Comparison of ENCODE assay signal across 1 fruit fly cellular context in genomic region chr2L:8842262-8842561, dm6.
TF ChIP-seq lines count a peak whose summit lies in the region.

No protein-coding gene starts in this region.

TF ChIP-seq in whole organism, embryonic, 481 proteins besides CTCF, POLR2A, EP300 and RAD21 (continued from another document and continues in another):
- TF ChIP-seq BtbVII (GFP tag; optimal IDR thresholded peaks at IDR 0.05; lab: Kevin White, UChicago) = no peak
- TF ChIP-seq unpg (GFP tag; optimal IDR thresholded peaks at IDR 0.05; lab: Kevin White, UChicago) = peak; percentile 2
- no peak for TF ChIP-seq CG14050 (GFP tag; IDR thresholded peaks at IDR 0.05; lab: Robert Waterston, UW)
- TF ChIP-seq CG10462 (GFP tag; optimal IDR thresholded peaks at IDR 0.05; lab: Kevin White, UChicago) = no peak
- no peak for TF ChIP-seq al (GFP tag; IDR thresholded peaks at IDR 0.05; lab: Robert Waterston, UW)
- no peak for TF ChIP-seq CG13296 (GFP tag; optimal IDR thresholded peaks at IDR 0.05; lab: Kevin White, UChicago)
- TF ChIP-seq ftz-f1 (GFP tag; optimal IDR thresholded peaks at IDR 0.05; lab: Kevin White, UChicago) = no peak
- TF ChIP-seq Pdp1 (GFP tag; optimal IDR thresholded peaks at IDR 0.05; lab: Kevin White, UChicago) = no peak
- no peak for TF ChIP-seq CG6791 (GFP tag; IDR thresholded peaks at IDR 0.05; lab: Robert Waterston, UW; ENCODE audit: partially characterized antibody)
- no peak for TF ChIP-seq hbn (GFP tag; IDR thresholded peaks at IDR 0.05; lab: Robert Waterston, UW; ENCODE audit: partially characterized antibody)
- no peak for TF ChIP-seq CG2120 (GFP tag; optimal IDR thresholded peaks at IDR 0.05; lab: Kevin White, UChicago)
- no peak for TF ChIP-seq CG3065 (GFP tag; optimal IDR thresholded peaks at IDR 0.05; lab: Kevin White, UChicago)
- TF ChIP-seq dysf (GFP tag; IDR thresholded peaks at IDR 0.05; lab: Robert Waterston, UW) = no peak
- no peak for TF ChIP-seq odd (GFP tag; optimal IDR thresholded peaks at IDR 0.05; lab: Kevin White, UChicago)
- TF ChIP-seq pum (GFP tag; optimal IDR thresholded peaks at IDR 0.05; lab: Kevin White, UChicago) = no peak
- TF ChIP-seq gem (tag; optimal IDR thresholded peaks at IDR 0.05; lab: Kevin White, UChicago) = peak; percentile 47
- no peak for TF ChIP-seq Dad (GFP tag; optimal IDR thresholded peaks at IDR 0.05; lab: Kevin White, UChicago)
- no peak for TF ChIP-seq Hand (GFP tag; optimal IDR thresholded peaks at IDR 0.05; lab: Kevin White, UChicago)
- TF ChIP-seq slbo (GFP tag; IDR thresholded peaks at IDR 0.05; lab: Robert Waterston, UW) = no peak
- no peak for TF ChIP-seq Fer3 (tag; optimal IDR thresholded peaks at IDR 0.05; lab: Kevin White, UChicago)
- no peak for TF ChIP-seq CG1832 (GFP tag; optimal IDR thresholded peaks at IDR 0.05; lab: Kevin White, UChicago)
- no peak for TF ChIP-seq bcd (GFP tag; optimal IDR thresholded peaks at IDR 0.05; lab: Kevin White, UChicago)
- no peak for TF ChIP-seq B-H1 (GFP tag; IDR thresholded peaks at IDR 0.05; lab: Robert Waterston, UW)
- TF ChIP-seq schlank (tag; optimal IDR thresholded peaks at IDR 0.05; lab: Kevin White, UChicago) = no peak
- no peak for TF ChIP-seq crol (GFP tag; IDR thresholded peaks at IDR 0.05; lab: Robert Waterston, UW)
- TF ChIP-seq CG14860 (GFP tag; IDR thresholded peaks at IDR 0.05; lab: Robert Waterston, UW; ENCODE audit: partially characterized antibody) = no peak
- no peak for TF ChIP-seq ham (GFP tag; IDR thresholded peaks at IDR 0.05; lab: Robert Waterston, UW)
- TF ChIP-seq fu2 (GFP tag; optimal IDR thresholded peaks at IDR 0.05; lab: Kevin White, UChicago) = no peak
- peak; percentile 3 for TF ChIP-seq pnt (GFP tag; optimal IDR thresholded peaks at IDR 0.05; lab: Kevin White, UChicago)
- TF ChIP-seq Spps (tag; optimal IDR thresholded peaks at IDR 0.05; lab: Kevin White, UChicago) = no peak
- TF ChIP-seq CG11695 (GFP tag; IDR thresholded peaks at IDR 0.05; lab: Robert Waterston, UW) = no peak
- no peak for TF ChIP-seq CG15269 (tag; optimal IDR thresholded peaks at IDR 0.05; lab: Kevin White, UChicago)
- no peak for TF ChIP-seq CG2202 (tag; optimal IDR thresholded peaks at IDR 0.05; lab: Kevin White, UChicago)
- no peak for TF ChIP-seq Aef1 (GFP tag; IDR thresholded peaks at IDR 0.05; lab: Robert Waterston, UW)
- no peak for TF ChIP-seq Sox102F (GFP tag; optimal IDR thresholded peaks at IDR 0.05; lab: Kevin White, UChicago)
- TF ChIP-seq CG4360 (GFP tag; IDR thresholded peaks at IDR 0.05; lab: Robert Waterston, UW) = no peak
- TF ChIP-seq CG14667 (GFP tag; IDR thresholded peaks at IDR 0.05; lab: Robert Waterston, UW) = no peak
- no peak for TF ChIP-seq Eip74EF (GFP tag; optimal IDR thresholded peaks at IDR 0.05; lab: Kevin White, UChicago)
- no peak for TF ChIP-seq unc-4 (GFP tag; IDR thresholded peaks at IDR 0.05; lab: Robert Waterston, UW; ENCODE audit: partially characterized antibody)
- TF ChIP-seq CG16863 (GFP tag; optimal IDR thresholded peaks at IDR 0.05; lab: Kevin White, UChicago) = no peak
- TF ChIP-seq fd64A (GFP tag; optimal IDR thresholded peaks at IDR 0.05; lab: Kevin White, UChicago) = no peak
- no peak for TF ChIP-seq H2.0 (GFP tag; IDR thresholded peaks at IDR 0.05; lab: Robert Waterston, UW)
- no peak for TF ChIP-seq Mad (GFP tag; optimal IDR thresholded peaks at IDR 0.05; lab: Kevin White, UChicago)
- TF ChIP-seq Xbp1 (GFP tag; optimal IDR thresholded peaks at IDR 0.05; lab: Kevin White, UChicago) = peak; percentile 22
- no peak for TF ChIP-seq az2 (GFP tag; optimal IDR thresholded peaks at IDR 0.05; lab: Kevin White, UChicago)
- TF ChIP-seq lola (GFP tag; optimal IDR thresholded peaks at IDR 0.05; lab: Kevin White, UChicago) = peak in 1 of 3 experiments; percentile 35
- peak; percentile 18 for TF ChIP-seq CG11504 (tag; optimal IDR thresholded peaks at IDR 0.05; lab: Kevin White, UChicago)
- TF ChIP-seq CG9817 (tag; optimal IDR thresholded peaks at IDR 0.05; lab: Kevin White, UChicago) = no peak
- TF ChIP-seq E2f1 (GFP tag; IDR thresholded peaks at IDR 0.05; lab: Robert Waterston, UW) = no peak
- no peak for TF ChIP-seq PHDP (tag; optimal IDR thresholded peaks at IDR 0.05; lab: Kevin White, UChicago)
- TF ChIP-seq Med (GFP tag; lab: Kevin White, UChicago) = peak; percentile 66
- TF ChIP-seq sima (GFP tag; optimal IDR thresholded peaks at IDR 0.05; lab: Kevin White, UChicago) = no peak
- TF ChIP-seq Dip3 (GFP tag; optimal IDR thresholded peaks at IDR 0.05; lab: Kevin White, UChicago) = no peak
- TF ChIP-seq CG4820 (GFP tag; optimal IDR thresholded peaks at IDR 0.05; lab: Kevin White, UChicago) = no peak
- TF ChIP-seq dati (GFP tag; IDR thresholded peaks at IDR 0.05; lab: Robert Waterston, UW) = no peak
- TF ChIP-seq br (optimal IDR thresholded peaks at IDR 0.05; lab: Kevin White, UChicago) = no peak
- peak; percentile 24 for TF ChIP-seq Blimp-1 (GFP tag; optimal IDR thresholded peaks at IDR 0.05; lab: Kevin White, UChicago)
- no peak for TF ChIP-seq CG3726 (GFP tag; IDR thresholded peaks at IDR 0.05; lab: Robert Waterston, UW)
- TF ChIP-seq trem (tag; optimal IDR thresholded peaks at IDR 0.05; lab: Kevin White, UChicago) = peak; percentile 32
- TF ChIP-seq org-1 (GFP tag; optimal IDR thresholded peaks at IDR 0.05; lab: Kevin White, UChicago) = no peak
- no peak for TF ChIP-seq sr (GFP tag; IDR thresholded peaks at IDR 0.05; lab: Robert Waterston, UW)
- TF ChIP-seq slp2 (GFP tag; optimal IDR thresholded peaks at IDR 0.05; lab: Kevin White, UChicago) = no peak
- TF ChIP-seq CG8359 (GFP tag; optimal IDR thresholded peaks at IDR 0.05; lab: Kevin White, UChicago; ENCODE audit: borderline replicate concordance) = no peak
- TF ChIP-seq salm (tag; optimal IDR thresholded peaks at IDR 0.05; lab: Kevin White, UChicago) = no peak
- no peak for TF ChIP-seq CG13775 (GFP tag; optimal IDR thresholded peaks at IDR 0.05; lab: Kevin White, UChicago)
- no peak for TF ChIP-seq h (optimal IDR thresholded peaks at IDR 0.05; lab: Kevin White, UChicago)
- TF ChIP-seq CG7556 (GFP tag; optimal IDR thresholded peaks at IDR 0.05; lab: Kevin White, UChicago) = no peak
- no peak for TF ChIP-seq Drgx (GFP tag; IDR thresholded peaks at IDR 0.05; lab: Robert Waterston, UW)
- TF ChIP-seq Elba2 (GFP tag; optimal IDR thresholded peaks at IDR 0.05; lab: Kevin White, UChicago) = peak; percentile 41
- TF ChIP-seq Fer2 (tag; optimal IDR thresholded peaks at IDR 0.05; lab: Kevin White, UChicago) = no peak
- 0 out of 3 replicates have a peak, but pooled peaks have one; percentile 29 for TF ChIP-seq CG17361 (GFP tag; IDR thresholded peaks at IDR 0.05; lab: Robert Waterston, UW)
- no peak for TF ChIP-seq CG9932 (GFP tag; IDR thresholded peaks at IDR 0.05; lab: Robert Waterston, UW)
- TF ChIP-seq Kr (GFP tag; optimal IDR thresholded peaks at IDR 0.05; lab: Kevin White, UChicago) = no peak
- no peak for TF ChIP-seq Hsf (GFP tag; optimal IDR thresholded peaks at IDR 0.05; lab: Kevin White, UChicago)
- no peak for TF ChIP-seq Myb (GFP tag; optimal IDR thresholded peaks at IDR 0.05; lab: Kevin White, UChicago)
- TF ChIP-seq tup (GFP tag; optimal IDR thresholded peaks at IDR 0.05; lab: Kevin White, UChicago) = no peak
- no peak for TF ChIP-seq Usf (GFP tag; optimal IDR thresholded peaks at IDR 0.05; lab: Kevin White, UChicago)
- TF ChIP-seq CHES-1-like (GFP tag; optimal IDR thresholded peaks at IDR 0.05; lab: Kevin White, UChicago) = no peak
- TF ChIP-seq vvl (GFP tag; IDR thresholded peaks at IDR 0.05; lab: Robert Waterston, UW) = no peak
- no peak for TF ChIP-seq Atf-2 (GFP tag; optimal IDR thresholded peaks at IDR 0.05; lab: Kevin White, UChicago)
- no peak for TF ChIP-seq HLH3B (GFP tag; IDR thresholded peaks at IDR 0.05; lab: Robert Waterston, UW)
- no peak for TF ChIP-seq lab (GFP tag; optimal IDR thresholded peaks at IDR 0.05; lab: Kevin White, UChicago)
- TF ChIP-seq pros (GFP tag; optimal IDR thresholded peaks at IDR 0.05; lab: Kevin White, UChicago) = no peak
- no peak for TF ChIP-seq peb (GFP tag; IDR thresholded peaks at IDR 0.05; lab: Robert Waterston, UW)
- TF ChIP-seq CG6254 (GFP tag; optimal IDR thresholded peaks at IDR 0.05; lab: Kevin White, UChicago) = no peak
- no peak for TF ChIP-seq CG13123 (GFP tag; optimal IDR thresholded peaks at IDR 0.05; lab: Kevin White, UChicago)
- TF ChIP-seq Xrp1 (GFP tag; IDR thresholded peaks at IDR 0.05; lab: Robert Waterston, UW) = peak; percentile 43; the same call in 1 of the 2 replicates
- TF ChIP-seq HLH54F (GFP tag; optimal IDR thresholded peaks at IDR 0.05; lab: Kevin White, UChicago) = no peak
- TF ChIP-seq CG8281 (tag; optimal IDR thresholded peaks at IDR 0.05; lab: Kevin White, UChicago) = no peak
- TF ChIP-seq CG10431 (GFP tag; optimal IDR thresholded peaks at IDR 0.05; lab: Kevin White, UChicago) = no peak
- no peak for TF ChIP-seq CkIIα-i1 (GFP tag; IDR thresholded peaks at IDR 0.05; lab: Robert Waterston, UW)
- peak; percentile 57 for TF ChIP-seq ac (GFP tag; optimal IDR thresholded peaks at IDR 0.05; lab: Kevin White, UChicago)
- TF ChIP-seq cg (GFP tag; optimal IDR thresholded peaks at IDR 0.05; lab: Kevin White, UChicago) = no peak
- 0 out of 3 replicates have a peak, but pooled peaks have one; percentile 14 for TF ChIP-seq row (GFP tag; IDR thresholded peaks at IDR 0.05; lab: Robert Waterston, UW)
- TF ChIP-seq CG4730 (GFP tag; IDR thresholded peaks at IDR 0.05; lab: Robert Waterston, UW) = no peak
- peak; percentile 53 for TF ChIP-seq CG18262 (tag; optimal IDR thresholded peaks at IDR 0.05; lab: Kevin White, UChicago)
- TF ChIP-seq disco-r (GFP tag; optimal IDR thresholded peaks at IDR 0.05; lab: Kevin White, UChicago) = no peak
- TF ChIP-seq CG5953 (GFP tag; IDR thresholded peaks at IDR 0.05; lab: Robert Waterston, UW) = no peak
- TF ChIP-seq CG18764 (GFP tag; optimal IDR thresholded peaks at IDR 0.05; lab: Kevin White, UChicago) = no peak
- no peak for TF ChIP-seq chinmo (GFP tag; IDR thresholded peaks at IDR 0.05; lab: Robert Waterston, UW; ENCODE audit: partially characterized antibody)
- no peak for TF ChIP-seq croc (GFP tag; conservative IDR thresholded peaks at IDR 0.05; lab: Robert Waterston, UW)
- peak; percentile 54 for TF ChIP-seq phol (tag; optimal IDR thresholded peaks at IDR 0.05; lab: Kevin White, UChicago)
- peak; percentile 57 for TF ChIP-seq CG9727 (GFP tag; optimal IDR thresholded peaks at IDR 0.05; lab: Kevin White, UChicago)
- peak; percentile 84 for TF ChIP-seq zen (tag; optimal IDR thresholded peaks at IDR 0.05; lab: Kevin White, UChicago)
- no peak for TF ChIP-seq Sin3A (optimal IDR thresholded peaks at IDR 0.05; lab: Kevin White, UChicago)
- no peak for TF ChIP-seq Dbx (GFP tag; IDR thresholded peaks at IDR 0.05; lab: Robert Waterston, UW)
- TF ChIP-seq chif (GFP tag; optimal IDR thresholded peaks at IDR 0.05; lab: Kevin White, UChicago) = peak in 1 of 2 experiments; percentile 49
- TF ChIP-seq seq (GFP tag; IDR thresholded peaks at IDR 0.05; lab: Robert Waterston, UW) = no peak
- no peak for TF ChIP-seq Rfx (GFP tag; IDR thresholded peaks at IDR 0.05; lab: Robert Waterston, UW)
- 0 out of 2 replicates have a peak, but pooled peaks have one; percentile 24 for TF ChIP-seq CG31441 (GFP tag; IDR thresholded peaks at IDR 0.05; lab: Robert Waterston, UW)
- peak; percentile 72 for TF ChIP-seq CG15696 (tag; optimal IDR thresholded peaks at IDR 0.05; lab: Kevin White, UChicago)
- TF ChIP-seq maf-S (GFP tag; optimal IDR thresholded peaks at IDR 0.05; lab: Kevin White, UChicago) = no peak
- no peak for TF ChIP-seq pita (GFP tag; optimal IDR thresholded peaks at IDR 0.05; lab: Kevin White, UChicago)
- no peak for TF ChIP-seq pzg (GFP tag; optimal IDR thresholded peaks at IDR 0.05; lab: Kevin White, UChicago)
- TF ChIP-seq CG11085 (GFP tag; IDR thresholded peaks at IDR 0.05; lab: Robert Waterston, UW) = no peak
- peak; percentile 40; the same call in 1 of the 2 replicates for TF ChIP-seq ara (GFP tag; IDR thresholded peaks at IDR 0.05; lab: Robert Waterston, UW)
- no peak for TF ChIP-seq CG17612 (GFP tag; IDR thresholded peaks at IDR 0.05; lab: Robert Waterston, UW)
- no peak for TF ChIP-seq CG17912 (GFP tag; optimal IDR thresholded peaks at IDR 0.05; lab: Kevin White, UChicago)
- TF ChIP-seq tin (GFP tag; optimal IDR thresholded peaks at IDR 0.05; lab: Kevin White, UChicago) = peak; percentile 4
- TF ChIP-seq Nf-YC (tag; optimal IDR thresholded peaks at IDR 0.05; lab: Kevin White, UChicago) = no peak
- TF ChIP-seq run (tag; optimal IDR thresholded peaks at IDR 0.05; lab: Kevin White, UChicago) = no peak
- no peak for TF ChIP-seq CG7271 (tag; optimal IDR thresholded peaks at IDR 0.05; lab: Kevin White, UChicago)
- TF ChIP-seq CG10274 (GFP tag; optimal IDR thresholded peaks at IDR 0.05; lab: Kevin White, UChicago) = no peak
- TF ChIP-seq CG10979 (tag; optimal IDR thresholded peaks at IDR 0.05; lab: Kevin White, UChicago) = peak; percentile 47
- no peak for TF ChIP-seq bbx (GFP tag; IDR thresholded peaks at IDR 0.05; lab: Robert Waterston, UW; ENCODE audit: partially characterized antibody)
- TF ChIP-seq CG17829 (tag; optimal IDR thresholded peaks at IDR 0.05; lab: Kevin White, UChicago) = peak; percentile 15
- no peak for TF ChIP-seq TFAM (GFP tag; optimal IDR thresholded peaks at IDR 0.05; lab: Kevin White, UChicago)
- no peak for TF ChIP-seq oc (tag; optimal IDR thresholded peaks at IDR 0.05; lab: Kevin White, UChicago)
- TF ChIP-seq CG2712 (tag; optimal IDR thresholded peaks at IDR 0.05; lab: Kevin White, UChicago) = peak; percentile 50
- no peak for TF ChIP-seq Hr3 (GFP tag; optimal IDR thresholded peaks at IDR 0.05; lab: Kevin White, UChicago)
- TF ChIP-seq Mrtf (GFP tag; IDR thresholded peaks at IDR 0.05; lab: Robert Waterston, UW) = no peak
- TF ChIP-seq nom (GFP tag; optimal IDR thresholded peaks at IDR 0.05; lab: Kevin White, UChicago) = no peak
- no peak for TF ChIP-seq ro (GFP tag; IDR thresholded peaks at IDR 0.05; lab: Robert Waterston, UW)
- TF ChIP-seq ind (GFP tag; optimal IDR thresholded peaks at IDR 0.05; lab: Kevin White, UChicago) = no peak
- TF ChIP-seq CG12391 (tag; optimal IDR thresholded peaks at IDR 0.05; lab: Kevin White, UChicago) = peak; percentile 17
- peak; percentile 4 for TF ChIP-seq nmo (GFP tag; optimal IDR thresholded peaks at IDR 0.05; lab: Kevin White, UChicago)
- no peak for TF ChIP-seq CG10147 (GFP tag; optimal IDR thresholded peaks at IDR 0.05; lab: Kevin White, UChicago)
- no peak for TF ChIP-seq Gug (GFP tag; IDR thresholded peaks at IDR 0.05; lab: Robert Waterston, UW)
- no peak for TF ChIP-seq insv (GFP tag; optimal IDR thresholded peaks at IDR 0.05; lab: Kevin White, UChicago)
- TF ChIP-seq sug (tag; optimal IDR thresholded peaks at IDR 0.05; lab: Kevin White, UChicago) = no peak
